Worm (Caenorhabditis elegans) whole organism, L3 larva: ENCODE data around the gene cpin-1.
A peak's percentile ranks its signal among the peaks of the same experiment; 100 is the strongest.

Source experiments
- R02D3.7 ChIP-seq: fragments of 150-350 bp; optimal IDR thresholded peaks from 2 replicates; lab custom pipeline; 2014; ENCODE audit warnings: missing biosample characterization, missing genetic modification characterization
- ZK546.5 ChIP-seq: sonication (generic microtip); optimal IDR thresholded peaks from 2 replicates; lab custom pipeline; 2017; ENCODE audit warnings: missing biosample characterization, missing genetic modification characterization
- aly-2 ChIP-seq: fragments of 150-350 bp; optimal IDR thresholded peaks from 2 replicates; lab custom pipeline; 2014; ENCODE audit warnings: missing biosample characterization, missing genetic modification characterization
- ama-1 ChIP-seq: fragments of 150-350 bp; optimal IDR thresholded peaks from 2 replicates; lab custom pipeline; 2018
- ceh-16 ChIP-seq: sonication (generic microtip); optimal IDR thresholded peaks from 2 replicates; lab custom pipeline; 2017; ENCODE audit warnings: missing biosample characterization, missing genetic modification characterization
- ceh-28 ChIP-seq: fragments of 150-350 bp; optimal IDR thresholded peaks from 2 replicates; lab custom pipeline; 2014; ENCODE audit warnings: missing biosample characterization, missing genetic modification reagents, missing genetic modification characterization
- ceh-82 ChIP-seq: fragments of 150-350 bp; optimal IDR thresholded peaks from 2 replicates; lab custom pipeline; 2014; ENCODE audit warnings: missing biosample characterization, missing genetic modification characterization
- ceh-9 ChIP-seq: sonication (generic microtip); optimal IDR thresholded peaks from 2 replicates; lab custom pipeline; 2018; ENCODE audit warnings: missing biosample characterization, missing genetic modification characterization
- daf-12 ChIP-seq: fragments of 150-350 bp; optimal IDR thresholded peaks from 2 replicates; lab custom pipeline; 2014; ENCODE audit warnings: missing biosample characterization, missing genetic modification reagents, missing genetic modification characterization
- egl-27 ChIP-seq: sonication (generic microtip); optimal IDR thresholded peaks from 4 replicates; lab custom pipeline; 2017; ENCODE audit warnings: missing biosample characterization, missing genetic modification reagents, missing genetic modification characterization
- egl-5 ChIP-seq: fragments of 150-350 bp; optimal IDR thresholded peaks from 2 replicates; lab custom pipeline; 2017; ENCODE audit warnings: missing biosample characterization, missing genetic modification reagents, missing genetic modification characterization, inconsistent platforms
- elt-1 ChIP-seq: fragments of 150-350 bp; optimal IDR thresholded peaks from 2 replicates; lab custom pipeline; 2014; ENCODE audit warnings: missing biosample characterization, missing genetic modification characterization
- elt-2 ChIP-seq: sonication (generic microtip); optimal IDR thresholded peaks from 2 replicates; lab custom pipeline; 2016; ENCODE audit warnings: missing genetic modification reagents, mild to moderate bottlenecking, missing genetic modification characterization, missing compliant biosample characterization
- elt-3 ChIP-seq, 3 experiments: fragments of 150-350 bp in 1 of 3; sonication (generic microtip) in 2 of 3; optimal IDR thresholded peaks; 2 replicates in 2 of 3; 4 replicates in 1 of 3; lab custom pipeline; 2014 to 2017; ENCODE audit warnings: missing biosample characterization in 3 of 3, missing genetic modification characterization in 3 of 3
- eor-1 ChIP-seq, 2 experiments: fragments of 150-350 bp; optimal IDR thresholded peaks; 2 replicates each; lab custom pipeline; 2014 to 2018; ENCODE audit warnings: missing biosample characterization in 2 of 2, missing genetic modification characterization in 2 of 2
- fkh-10 ChIP-seq: sonication (generic microtip); optimal IDR thresholded peaks from 2 replicates; lab custom pipeline; 2017; ENCODE audit warnings: missing biosample characterization, missing genetic modification reagents, missing genetic modification characterization
- fkh-2 ChIP-seq: fragments of 150-350 bp; optimal IDR thresholded peaks from 2 replicates; lab custom pipeline; 2014; ENCODE audit warnings: missing biosample characterization, missing genetic modification reagents, missing genetic modification characterization
- fos-1 ChIP-seq: fragments of 150-350 bp; optimal IDR thresholded peaks from 2 replicates; lab custom pipeline; 2014; ENCODE audit warnings: missing biosample characterization, missing genetic modification characterization
- hmg-11 ChIP-seq: sonication (generic microtip); optimal IDR thresholded peaks from 2 replicates; lab custom pipeline; 2016; ENCODE audit warnings: missing genetic modification characterization, missing compliant biosample characterization
- jun-1 ChIP-seq: fragments of 150-350 bp; optimal IDR thresholded peaks from 2 replicates; lab custom pipeline; 2014; ENCODE audit warnings: missing biosample characterization, missing genetic modification reagents, missing genetic modification characterization
- lin-15B ChIP-seq: fragments of 150-350 bp; optimal IDR thresholded peaks from 2 replicates; lab custom pipeline; 2014; ENCODE audit warnings: missing biosample characterization, missing genetic modification characterization
- lin-39 ChIP-seq: fragments of 150-350 bp; optimal IDR thresholded peaks from 2 replicates; lab custom pipeline; 2018; ENCODE audit warnings: missing biosample characterization, missing genetic modification reagents, missing genetic modification characterization
- lsy-12 ChIP-seq: sonication (generic microtip); optimal IDR thresholded peaks from 2 replicates; lab custom pipeline; 2016; ENCODE audit warnings: mild to moderate bottlenecking, missing genetic modification characterization, missing compliant biosample characterization
- mdl-1 ChIP-seq: fragments of 150-350 bp; optimal IDR thresholded peaks from 2 replicates; lab custom pipeline; 2014; ENCODE audit warnings: missing biosample characterization, missing genetic modification characterization
- mml-1 ChIP-seq: fragments of 150-350 bp; sonication (generic microtip); optimal IDR thresholded peaks from 3 replicates; lab custom pipeline; 2014; ENCODE audit warnings: missing biosample characterization, missing genetic modification characterization
- nfya-1 ChIP-seq: sonication (generic microtip); optimal IDR thresholded peaks from 2 replicates; lab custom pipeline; 2017; ENCODE audit warnings: missing genetic modification characterization, mild to moderate bottlenecking, missing compliant biosample characterization, antibody characterized with exemption, moderate library complexity; ENCODE audit not compliant: insufficient read depth
- nhr-11 ChIP-seq: fragments of 150-350 bp; optimal IDR thresholded peaks from 2 replicates; lab custom pipeline; 2014; ENCODE audit warnings: missing biosample characterization, missing genetic modification characterization
- nhr-12 ChIP-seq: fragments of 150-350 bp; optimal IDR thresholded peaks from 2 replicates; lab custom pipeline; 2014; ENCODE audit warnings: missing biosample characterization, missing genetic modification characterization
- nhr-23 ChIP-seq: fragments of 150-350 bp; optimal IDR thresholded peaks from 2 replicates; lab custom pipeline; 2014; ENCODE audit warnings: missing biosample characterization, missing genetic modification reagents, missing genetic modification characterization
- nhr-237 ChIP-seq: fragments of 150-350 bp; optimal IDR thresholded peaks from 2 replicates; lab custom pipeline; 2014; ENCODE audit warnings: missing biosample characterization, missing genetic modification characterization
- nhr-25 ChIP-seq: sonication (generic microtip); optimal IDR thresholded peaks from 2 replicates; lab custom pipeline; 2017; ENCODE audit warnings: missing biosample characterization, missing genetic modification characterization
- nhr-28 ChIP-seq: fragments of 150-350 bp; optimal IDR thresholded peaks from 2 replicates; lab custom pipeline; 2014; ENCODE audit warnings: missing biosample characterization, missing genetic modification characterization
- nhr-43 ChIP-seq: sonication (generic microtip); optimal IDR thresholded peaks from 2 replicates; lab custom pipeline; 2016; ENCODE audit warnings: mild to moderate bottlenecking, missing genetic modification characterization, missing compliant biosample characterization; ENCODE audit not compliant: poor library complexity, severe bottlenecking
- nhr-67 ChIP-seq: fragments of 150-350 bp; optimal IDR thresholded peaks from 2 replicates; lab custom pipeline; 2014; ENCODE audit warnings: missing biosample characterization, missing genetic modification characterization
- nhr-76 ChIP-seq: fragments of 150-350 bp; sonication (generic microtip); optimal IDR thresholded peaks from 5 replicates; lab custom pipeline; 2014; ENCODE audit warnings: missing biosample characterization, missing genetic modification characterization
- nhr-77 ChIP-seq: fragments of 150-350 bp; optimal IDR thresholded peaks from 2 replicates; lab custom pipeline; 2014; ENCODE audit warnings: missing biosample characterization, missing genetic modification characterization
- pha-4 ChIP-seq: fragments of 150-350 bp; optimal IDR thresholded peaks from 2 replicates; lab custom pipeline; 2014; ENCODE audit warnings: missing biosample characterization, missing genetic modification reagents, missing genetic modification characterization
- pqm-1 ChIP-seq: fragments of 150-350 bp; optimal IDR thresholded peaks from 2 replicates; lab custom pipeline; 2017; ENCODE audit warnings: missing biosample characterization, missing genetic modification characterization, inconsistent platforms
- sea-2 ChIP-seq: fragments of 150-350 bp; sonication (generic microtip); optimal IDR thresholded peaks from 4 replicates; lab custom pipeline; 2014; ENCODE audit warnings: missing biosample characterization, missing genetic modification reagents, missing genetic modification characterization
- skn-1 ChIP-seq: fragments of 150-350 bp; optimal IDR thresholded peaks from 2 replicates; lab custom pipeline; 2014; ENCODE audit warnings: missing biosample characterization, missing genetic modification characterization
- snpc-4 ChIP-seq: fragments of 150-350 bp; optimal IDR thresholded peaks from 2 replicates; lab custom pipeline; 2014; ENCODE audit warnings: missing biosample characterization, missing genetic modification characterization
- tbx-2 ChIP-seq: sonication (generic microtip); optimal IDR thresholded peaks from 2 replicates; lab custom pipeline; 2016; ENCODE audit warnings: mild to moderate bottlenecking, missing genetic modification characterization, missing compliant biosample characterization
- unc-39 ChIP-seq: sonication (generic microtip); optimal IDR thresholded peaks from 4 replicates; lab custom pipeline; 2017; ENCODE audit warnings: missing biosample characterization, missing genetic modification characterization
- unc-62 ChIP-seq: fragments of 150-350 bp; sonication (generic microtip); optimal IDR thresholded peaks from 4 replicates; lab custom pipeline; 2014; ENCODE audit warnings: missing biosample characterization, missing genetic modification reagents, missing genetic modification characterization
- zag-1 ChIP-seq: fragments of 150-350 bp; optimal IDR thresholded peaks from 2 replicates; lab custom pipeline; 2014; ENCODE audit warnings: missing biosample characterization, missing genetic modification characterization
- ztf-11 ChIP-seq: fragments of 150-350 bp; optimal IDR thresholded peaks from 2 replicates; lab custom pipeline; 2014; ENCODE audit warnings: missing biosample characterization, missing genetic modification characterization
- ztf-4 ChIP-seq: fragments of 150-350 bp; optimal IDR thresholded peaks from 2 replicates; lab custom pipeline; 2014; ENCODE audit warnings: missing biosample characterization, missing genetic modification characterization

cpin-1 gene

ce11 chrIV:9440880-9441336 lies 9.6 kb upstream of the cpin-1 start, which contains the start of gene idh-1 (continued):
- no peak for TF ChIP-seq nhr-43 (tag; lab: Kevin White, UChicago)
- TF ChIP-seq daf-12: no peak
- peak; percentile 58 for TF ChIP-seq nfya-1 (tag; lab: Kevin White, UChicago)
- no peak for TF ChIP-seq unc-39 (tag; lab: Kevin White, UChicago)
- no peak for TF ChIP-seq elt-1
- TF ChIP-seq elt-3 (tag; optimal IDR thresholded peaks at IDR 0.05; lab: Kevin White, UChicago): no peak
- no peak for TF ChIP-seq ceh-16 (tag; lab: Kevin White, UChicago)
- TF ChIP-seq R02D3.7 (tag; lab: Kevin White, UChicago): no peak
- TF ChIP-seq jun-1 (tag; lab: Kevin White, UChicago): no peak
- TF ChIP-seq sea-2 (GFP tag; lab: Kevin White, UChicago): no peak
- TF ChIP-seq egl-27 (tag; lab: Kevin White, UChicago): no peak
- no peak for TF ChIP-seq nhr-237 (tag; lab: Kevin White, UChicago)
- no peak for TF ChIP-seq zag-1 (tag; lab: Kevin White, UChicago)
- peak; percentile 59 for TF ChIP-seq lin-39 (tag; lab: Kevin White, UChicago)
- peak; percentile 88 for TF ChIP-seq nhr-25 (tag; lab: Kevin White, UChicago)

DNA sequence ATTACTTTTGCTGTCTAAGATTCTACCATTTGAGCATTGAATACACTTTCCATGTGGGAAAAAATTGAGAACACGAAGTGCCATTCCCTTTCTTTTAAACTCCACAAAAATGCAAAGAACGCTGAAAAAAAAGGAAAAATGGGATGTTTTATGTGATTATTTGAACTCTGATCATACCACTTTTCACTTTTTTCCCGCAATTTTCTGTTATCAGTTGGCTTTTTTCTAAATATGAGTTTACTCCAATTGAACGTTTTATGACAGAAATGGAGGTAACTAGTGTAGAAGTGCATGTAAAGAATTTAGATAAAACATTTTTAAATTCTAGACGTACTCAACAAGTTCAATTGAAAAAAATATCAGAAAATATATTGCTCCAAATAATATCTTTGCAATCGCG lies 9.1 kb upstream of the cpin-1 start:
- TF ChIP-seq pha-4 (tag; lab: Kevin White, UChicago) (peak; percentile 20), elt-2 (tag; lab: Kevin White, UChicago) (peak; percentile 79), pqm-1 (tag; lab: Kevin White, UChicago) (peak; percentile 28), eor-1 (tag; optimal IDR thresholded peaks at IDR 0.05; lab: Kevin White, UChicago) (no peak)

DNA sequence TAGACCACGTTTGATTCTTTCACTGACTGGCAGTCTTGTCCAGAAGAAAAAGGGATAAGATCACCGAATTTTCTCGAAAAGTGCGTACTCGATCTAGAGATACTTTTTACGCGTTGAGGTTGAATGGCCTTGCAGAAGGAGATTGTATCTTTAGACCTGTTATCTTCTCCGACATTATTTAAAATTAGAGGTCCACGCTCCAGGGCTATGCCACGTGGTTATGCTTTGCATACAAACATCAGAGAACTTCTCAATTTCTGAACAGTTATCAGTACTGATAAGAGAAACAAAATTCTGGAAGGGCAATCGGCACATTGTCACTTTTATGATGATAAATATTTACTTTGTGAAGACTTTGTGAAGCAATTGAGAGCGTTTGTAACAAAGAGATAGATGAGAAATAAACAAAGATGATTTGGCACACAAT lies 8.4 kb upstream of the cpin-1 start:
- TF ChIP-seq R02D3.7 (tag; lab: Kevin White, UChicago) (no peak), elt-2 (tag; lab: Kevin White, UChicago) (peak; percentile 97), zag-1 (tag; lab: Kevin White, UChicago) (no peak), ztf-11 (no peak), elt-3 (tag; optimal IDR thresholded peaks at IDR 0.05; lab: Kevin White, UChicago) (peak in 2 of 3 experiments; percentile 22 to 50), lin-39 (tag; lab: Kevin White, UChicago) (no peak), nhr-23 (tag; lab: Kevin White, UChicago) (peak; percentile 88), nhr-77 (no peak), sea-2 (GFP tag; lab: Kevin White, UChicago) (no peak), nhr-11 (no peak), lin-15B (tag; lab: Kevin White, UChicago) (no peak), nhr-67 (tag; lab: Kevin White, UChicago) (no peak), nhr-25 (tag; lab: Kevin White, UChicago) (peak; percentile 88), skn-1 (tag; lab: Kevin White, UChicago) (peak; percentile 86), unc-39 (tag; lab: Kevin White, UChicago) (no peak), daf-12 (no peak), fkh-2 (tag; lab: Kevin White, UChicago) (no peak), nfya-1 (tag; lab: Kevin White, UChicago) (peak; percentile 23), lsy-12 (tag; lab: Kevin White, UChicago) (peak; percentile 67), nhr-237 (tag; lab: Kevin White, UChicago) (no peak), unc-62 (no peak), ceh-16 (tag; lab: Kevin White, UChicago) (no peak), ceh-82 (tag; lab: Kevin White, UChicago) (no peak), eor-1 (tag; optimal IDR thresholded peaks at IDR 0.05; lab: Kevin White, UChicago) (no peak), tbx-2 (tag; lab: Kevin White, UChicago) (peak; percentile 9), fos-1 (tag; lab: Kevin White, UChicago) (peak; percentile 58), ceh-28 (tag; lab: Kevin White, UChicago) (no peak), ceh-9 (tag; lab: Kevin White, UChicago) (no peak), snpc-4 (tag; lab: Kevin White, UChicago) (peak; percentile 13), nhr-76 (tag; lab: Kevin White, UChicago) (no peak), elt-1 (peak; percentile 71), hmg-11 (no peak), nhr-43 (tag; lab: Kevin White, UChicago) (peak; percentile 53), mdl-1 (tag; lab: Kevin White, UChicago) (peak; percentile 35), egl-5 (tag; lab: Kevin White, UChicago) (no peak), egl-27 (tag; lab: Kevin White, UChicago) (no peak), pqm-1 (tag; lab: Kevin White, UChicago) (peak; percentile 96), nhr-28 (tag; lab: Kevin White, UChicago) (no peak), nhr-12 (tag; lab: Kevin White, UChicago) (no peak), ama-1 (no peak), ztf-4 (peak; percentile 30), ZK546.5 (tag; lab: Kevin White, UChicago) (no peak), mml-1 (tag; lab: Kevin White, UChicago) (no peak), pha-4 (tag; lab: Kevin White, UChicago) (peak; percentile 99), jun-1 (tag; lab: Kevin White, UChicago) (peak; percentile 64), fkh-10 (GFP tag; lab: Kevin White, UChicago) (no peak), aly-2 (tag; lab: Kevin White, UChicago) (no peak)
